Worm (Caenorhabditis elegans) whole organism, L1 larva: ENCODE measurements around the gene C06C3.7.
A peak's percentile ranks its signal among the peaks of the same experiment; 100 is the strongest.

ENCODE experiments used
- C04F5.9 ChIP-seq: sonication (generic microtip); optimal IDR thresholded peaks from 2 replicates; lab custom pipeline; 2016; ENCODE audit warnings: missing genetic modification characterization, missing compliant biosample characterization
- Y116A8C.19 ChIP-seq: sonication (generic microtip); optimal IDR thresholded peaks from 2 replicates; lab custom pipeline; 2016; ENCODE audit warnings: missing compliant biosample characterization, missing genetic modification characterization, borderline replicate concordance
- aly-2 ChIP-seq: fragments of 150-350 bp; optimal IDR thresholded peaks from 2 replicates; lab custom pipeline; 2014; ENCODE audit warnings: missing biosample characterization, missing genetic modification characterization
- blmp-1 ChIP-seq: fragments of 150-350 bp; optimal IDR thresholded peaks from 2 replicates; lab custom pipeline; 2014; ENCODE audit warnings: missing biosample characterization, missing genetic modification characterization
- ceh-63 ChIP-seq: fragments of 200-800 bp; sonication (Bioruptor generic); optimal IDR thresholded peaks from 2 replicates; lab custom pipeline; 2018; ENCODE audit warnings: mild to moderate bottlenecking, missing genetic modification characterization, missing compliant biosample characterization
- ces-1 ChIP-seq: fragments of 150-350 bp; optimal IDR thresholded peaks from 2 replicates; lab custom pipeline; 2014; ENCODE audit warnings: missing biosample characterization, missing genetic modification reagents, missing genetic modification characterization
- dpl-1 ChIP-seq, 3 experiments: fragments of 150-350 bp in 2 of 3; sonication (generic microtip) in 1 of 3; optimal IDR thresholded peaks; 2 replicates each; lab custom pipeline; 2014 to 2017; ENCODE audit warnings: missing biosample characterization in 3 of 3, missing genetic modification characterization in 3 of 3, missing genetic modification reagents in 3 of 3
- efl-3 ChIP-seq: fragments of 200-800 bp; sonication (Bioruptor generic); optimal IDR thresholded peaks from 2 replicates; lab custom pipeline; 2018; ENCODE audit warnings: mild to moderate bottlenecking, missing genetic modification characterization, missing compliant biosample characterization
- egl-27 ChIP-seq, 2 experiments: fragments of 150-350 bp in 1 of 2; sonication (generic microtip); optimal IDR thresholded peaks; 3 replicates each; lab custom pipeline; 2017 to 2018; ENCODE audit warnings: missing biosample characterization in 2 of 2, missing genetic modification characterization in 2 of 2, missing genetic modification reagents in 2 of 2
- elt-2 ChIP-seq: sonication (generic microtip); optimal IDR thresholded peaks from 2 replicates; lab custom pipeline; 2016; ENCODE audit warnings: missing genetic modification characterization, mild to moderate bottlenecking, inconsistent platforms, missing compliant biosample characterization, missing genetic modification reagents
- elt-3 ChIP-seq, 6 experiments: fragments of 150-350 bp in 1 of 6; sonication (generic microtip); optimal IDR thresholded peaks; 2 replicates each; lab custom pipeline; 2017 to 2018; ENCODE audit warnings: missing biosample characterization in 6 of 6, missing genetic modification characterization in 6 of 6, inconsistent platforms in 1 of 6
- fkh-4 ChIP-seq: sonication (generic microtip); optimal IDR thresholded peaks from 2 replicates; lab custom pipeline; 2016; ENCODE audit warnings: missing compliant biosample characterization, missing genetic modification characterization, borderline replicate concordance
- fkh-8 ChIP-seq: sonication (generic microtip); optimal IDR thresholded peaks from 2 replicates; lab custom pipeline; 2016; ENCODE audit warnings: mild to moderate bottlenecking, missing genetic modification characterization, missing compliant biosample characterization
- hpl-2 ChIP-seq: fragments of 150-350 bp; optimal IDR thresholded peaks from 2 replicates; lab custom pipeline; 2014; ENCODE audit warnings: missing biosample characterization, missing genetic modification reagents, missing genetic modification characterization
- irx-1 ChIP-seq: sonication (generic microtip); optimal IDR thresholded peaks from 2 replicates; lab custom pipeline; 2016; ENCODE audit warnings: missing genetic modification characterization, missing compliant biosample characterization
- isw-1 ChIP-seq: fragments of 200-800 bp; sonication (Bioruptor generic); IDR thresholded peaks from 2 replicates; pipeline ENCODE4 v1.3.6; 2022; ENCODE audit warnings: missing genetic modification characterization, missing compliant biosample characterization
- lin-39 ChIP-seq: fragments of 150-350 bp; optimal IDR thresholded peaks from 2 replicates; lab custom pipeline; 2014; ENCODE audit warnings: missing biosample characterization, missing genetic modification reagents, missing genetic modification characterization
- mef-2 ChIP-seq: fragments of 150-350 bp; optimal IDR thresholded peaks from 2 replicates; lab custom pipeline; 2014; ENCODE audit warnings: missing biosample characterization, missing genetic modification characterization
- nhr-11 ChIP-seq: fragments of 150-350 bp; optimal IDR thresholded peaks from 2 replicates; lab custom pipeline; 2014; ENCODE audit warnings: missing biosample characterization, missing genetic modification characterization
- nhr-237 ChIP-seq: fragments of 150-350 bp; optimal IDR thresholded peaks from 2 replicates; lab custom pipeline; 2014; ENCODE audit warnings: missing biosample characterization, missing genetic modification characterization
- nhr-28 ChIP-seq: fragments of 150-350 bp; optimal IDR thresholded peaks from 2 replicates; lab custom pipeline; 2014; ENCODE audit warnings: missing biosample characterization, missing genetic modification characterization
- nhr-77 ChIP-seq: fragments of 150-350 bp; optimal IDR thresholded peaks from 2 replicates; lab custom pipeline; 2014; ENCODE audit warnings: missing biosample characterization, missing genetic modification characterization
- nhr-84 ChIP-seq: sonication (generic microtip); optimal IDR thresholded peaks from 2 replicates; lab custom pipeline; 2017; ENCODE audit warnings: missing biosample characterization, missing genetic modification characterization
- nhr-85 ChIP-seq: sonication (generic microtip); peaks from one replicate; lab custom pipeline; 2016; ENCODE audit warnings: missing genetic modification characterization, inconsistent platforms, missing compliant biosample characterization
- pag-3 ChIP-seq: sonication (generic microtip); optimal IDR thresholded peaks from 2 replicates; lab custom pipeline; 2017; ENCODE audit warnings: missing genetic modification characterization, mild to moderate bottlenecking, missing compliant biosample characterization, antibody characterized with exemption, borderline replicate concordance; ENCODE audit not compliant: insufficient read depth
- pax-3 ChIP-seq: fragments of 200-800 bp; sonication (Bioruptor generic); optimal IDR thresholded peaks from 2 replicates; lab custom pipeline; 2018; ENCODE audit warnings: mild to moderate bottlenecking, missing genetic modification characterization, moderate library complexity, missing compliant biosample characterization
- snpc-4 ChIP-seq: fragments of 150-350 bp; optimal IDR thresholded peaks from 2 replicates; lab custom pipeline; 2014; ENCODE audit warnings: missing biosample characterization, missing genetic modification characterization
- sox-4 ChIP-seq: sonication (generic microtip); optimal IDR thresholded peaks from 2 replicates; lab custom pipeline; 2016; ENCODE audit warnings: missing genetic modification characterization, missing compliant biosample characterization
- tlp-1 ChIP-seq: fragments of 150-350 bp; optimal IDR thresholded peaks from 2 replicates; lab custom pipeline; 2014; ENCODE audit warnings: missing biosample characterization, missing genetic modification characterization
- unc-62 ChIP-seq: fragments of 150-350 bp; optimal IDR thresholded peaks from 2 replicates; lab custom pipeline; 2014; ENCODE audit warnings: missing biosample characterization, missing genetic modification reagents, missing genetic modification characterization
- unc-86 ChIP-seq: sonication (generic microtip); optimal IDR thresholded peaks from 2 replicates; lab custom pipeline; 2016; ENCODE audit warnings: missing genetic modification characterization, missing compliant biosample characterization
- unc-98 ChIP-seq: fragments of 200-800 bp; sonication (Bioruptor generic); IDR thresholded peaks from 2 replicates; pipeline ENCODE4 v1.3.6; 2022; ENCODE audit warnings: missing genetic modification characterization, missing compliant biosample characterization
- vab-15 ChIP-seq: sonication (generic microtip); optimal IDR thresholded peaks from 2 replicates; lab custom pipeline; 2017; ENCODE audit warnings: missing genotype, mild to moderate bottlenecking, missing genetic modification characterization, missing compliant biosample characterization
- xbp-1 ChIP-seq: sonication (generic microtip); optimal IDR thresholded peaks from 2 replicates; lab custom pipeline; 2016; ENCODE audit warnings: missing genetic modification characterization, missing compliant biosample characterization
- zag-1 ChIP-seq: fragments of 150-350 bp; optimal IDR thresholded peaks from 2 replicates; lab custom pipeline; 2014; ENCODE audit warnings: missing biosample characterization, missing genetic modification characterization
- zip-4 ChIP-seq: fragments of 200-800 bp; sonication (Bioruptor generic); optimal IDR thresholded peaks from 2 replicates; lab custom pipeline; 2018; ENCODE audit warnings: mild to moderate bottlenecking, missing genetic modification characterization, moderate library complexity, missing compliant biosample characterization

Gene C06C3.7

DNA sequence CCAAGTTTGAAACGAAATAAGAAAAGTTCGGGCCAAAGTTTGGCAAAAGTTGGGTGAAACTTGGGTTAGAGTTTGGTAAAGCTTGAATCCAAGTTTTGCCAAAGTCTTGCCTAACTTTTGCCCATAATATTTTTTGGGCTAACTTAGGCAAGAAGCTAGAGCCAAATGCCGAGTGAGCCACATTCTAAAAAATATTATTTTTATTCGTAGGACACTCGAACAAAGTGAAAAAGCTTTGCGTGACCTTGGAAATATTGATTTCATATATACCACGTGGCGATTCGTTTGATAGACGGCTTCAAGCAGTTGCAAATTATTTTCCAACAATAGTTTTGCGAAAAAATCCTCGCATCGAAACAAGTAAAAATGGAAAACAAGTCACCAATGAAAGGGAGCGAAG is 18.5 kb downstream of the C06C3.7 start, which contains the start of gene Y51B9A.5:
Gene Y51B9A.5 (plus strand): TSS at position 301 of the 400 bp plus-strand sequence.
- TF ChIP-seq dpl-1 (GFP tag; optimal IDR thresholded peaks at IDR 0.05; lab: Kevin White, UChicago) (no peak), nhr-237 (no peak), sox-4 (tag; lab: Kevin White, UChicago) (no peak), unc-86 (no peak), aly-2 (tag; lab: Kevin White, UChicago) (no peak), elt-2 (tag; lab: Kevin White, UChicago) (no peak), nhr-84 (tag; lab: Kevin White, UChicago) (no peak), unc-62 (GFP tag; lab: Kevin White, UChicago) (no peak)

DNA sequence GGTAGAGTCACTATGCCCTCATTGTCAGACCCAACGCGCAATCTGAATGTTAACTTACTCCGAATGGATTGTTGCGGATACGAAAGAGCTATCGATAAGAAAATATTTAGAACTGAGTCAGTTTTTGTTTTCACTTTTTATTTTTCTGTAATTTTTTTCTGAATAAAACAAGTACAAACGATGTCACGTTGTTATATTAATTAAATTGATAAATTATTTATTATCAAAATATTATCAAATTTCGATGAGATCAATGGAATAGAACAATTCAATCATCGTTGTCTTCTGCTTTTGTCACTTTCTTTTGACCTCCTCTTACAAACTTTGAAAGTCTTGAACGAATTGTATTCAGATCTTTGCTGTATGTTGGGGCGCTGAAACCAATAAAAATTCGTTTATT is 21.7 kb downstream of the C06C3.7 start, which contains the start of gene mpz-6:
Gene mpz-6 (minus strand): TSS at position 101 of the 400 bp plus-strand sequence.
- TF ChIP-seq mef-2 = no peak
- TF ChIP-seq nhr-84 (tag; lab: Kevin White, UChicago) = no peak
- TF ChIP-seq, all 84 proteins: peak for 0

- TF ChIP-seq elt-3 (tag; optimal IDR thresholded peaks at IDR 0.05; lab: Kevin White, UChicago) = no peak
- TF ChIP-seq blmp-1 = no peak
- no peak for TF ChIP-seq lin-39
- no peak for TF ChIP-seq nhr-77 (tag; lab: Kevin White, UChicago)
- no peak for TF ChIP-seq nhr-85 (tag; lab: Kevin White, UChicago)
- no peak for TF ChIP-seq vab-15 (tag; lab: Kevin White, UChicago)
- TF ChIP-seq zip-4 (GFP tag; lab: Kevin White, UChicago) = no peak
- no peak for TF ChIP-seq egl-27 (tag; optimal IDR thresholded peaks at IDR 0.05; lab: Kevin White, UChicago)
- TF ChIP-seq pax-3 (tag; lab: Kevin White, UChicago) = no peak
- TF ChIP-seq nhr-11 (tag; lab: Kevin White, UChicago) = no peak
- no peak for TF ChIP-seq zag-1 (tag; lab: Kevin White, UChicago)
- TF ChIP-seq xbp-1 (tag; lab: Kevin White, UChicago) = no peak
- TF ChIP-seq fkh-4 (tag; lab: Kevin White, UChicago) = no peak
- TF ChIP-seq ceh-63 (GFP tag; lab: Kevin White, UChicago) = no peak
- TF ChIP-seq pag-3 (tag; lab: Kevin White, UChicago) = no peak
- no peak for TF ChIP-seq C04F5.9 (tag; lab: Kevin White, UChicago)
- no peak for TF ChIP-seq isw-1 (GFP tag; lab: Robert Waterston, UW)
These were observed 22.1 kb downstream of the C06C3.7 start, which contains the start of gene arrd-2 for ce11 chrII:9407469-9407868. Gene arrd-2, plus strand, starts transcription at chrII:9407769.

DNA sequence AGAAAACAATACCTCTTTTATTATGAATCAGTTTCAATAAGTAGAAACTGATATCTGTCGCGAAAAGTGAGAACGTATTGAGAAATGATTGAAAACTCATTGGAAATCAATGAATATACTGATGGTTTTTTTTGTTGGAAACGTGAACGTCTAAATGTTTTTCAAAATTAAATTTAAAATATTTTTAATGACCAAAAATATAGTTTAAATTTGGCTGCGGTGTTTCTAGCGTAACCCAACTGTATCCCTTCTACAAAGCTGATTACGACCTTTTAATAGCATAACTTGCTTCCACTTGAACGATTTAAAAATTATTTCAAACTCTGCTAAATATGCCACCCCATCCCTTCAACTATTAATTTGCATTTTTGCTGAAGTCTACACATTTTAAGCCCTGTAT is 26.2 kb downstream of the C06C3.7 start, which contains the start of gene M176.9:
Gene M176.9 (minus strand): TSS at position 101 of the 400 bp plus-strand sequence.
- no peak for TF ChIP-seq unc-62 (GFP tag; lab: Kevin White, UChicago)
- TF ChIP-seq nhr-28 (tag; lab: Kevin White, UChicago) = no peak
- no peak for TF ChIP-seq irx-1 (tag; lab: Kevin White, UChicago)
- no peak for TF ChIP-seq unc-98 (GFP tag; lab: Robert Waterston, UW)
- no peak for TF ChIP-seq C04F5.9 (tag; lab: Kevin White, UChicago)
- TF ChIP-seq efl-3 (GFP tag; lab: Kevin White, UChicago) = no peak
- TF ChIP-seq, all 84 proteins: peak for 0

ce11 chrII:9412086-9412608 is 26.8 kb downstream of the C06C3.7 start, which contains the start of gene arrd-3:
Gene arrd-3, plus strand, starts transcription at chrII:9412558.
- no peak for TF ChIP-seq mef-2
- TF ChIP-seq ces-1 (GFP tag; lab: Kevin White, UChicago) = no peak
- peak; percentile 10 for TF ChIP-seq tlp-1 (tag; lab: Kevin White, UChicago)
- no peak for TF ChIP-seq dpl-1 (GFP tag; optimal IDR thresholded peaks at IDR 0.05; lab: Kevin White, UChicago)
- no peak for TF ChIP-seq unc-98 (GFP tag; lab: Robert Waterston, UW)
- no peak for TF ChIP-seq hpl-2 (GFP tag; lab: Kevin White, UChicago)
- no peak for TF ChIP-seq Y116A8C.19
- no peak for TF ChIP-seq fkh-8 (tag; lab: Kevin White, UChicago)
- no peak for TF ChIP-seq snpc-4 (tag; lab: Kevin White, UChicago)
- peak; percentile 66 for TF ChIP-seq elt-2 (tag; lab: Kevin White, UChicago)
